Worm (Caenorhabditis elegans) whole organism, young adult: ENCODE results near the gene srg-13.

Experiments used
- lir-1 ChIP-seq: fragments of 200-800 bp; sonication (Bioruptor generic); conservative IDR thresholded peaks from 2 replicates; pipeline ENCODE4 v1.3.6; 2022; ENCODE audit warnings: missing genetic modification reagents, missing genetic modification characterization, missing compliant biosample characterization
- pha-4 ChIP-seq: fragments of 150-350 bp; sonication (generic microtip); optimal IDR thresholded peaks from 2 replicates; lab custom pipeline; 2014; ENCODE audit warnings: missing biosample characterization, missing genetic modification reagents, missing genetic modification characterization

DNA sequence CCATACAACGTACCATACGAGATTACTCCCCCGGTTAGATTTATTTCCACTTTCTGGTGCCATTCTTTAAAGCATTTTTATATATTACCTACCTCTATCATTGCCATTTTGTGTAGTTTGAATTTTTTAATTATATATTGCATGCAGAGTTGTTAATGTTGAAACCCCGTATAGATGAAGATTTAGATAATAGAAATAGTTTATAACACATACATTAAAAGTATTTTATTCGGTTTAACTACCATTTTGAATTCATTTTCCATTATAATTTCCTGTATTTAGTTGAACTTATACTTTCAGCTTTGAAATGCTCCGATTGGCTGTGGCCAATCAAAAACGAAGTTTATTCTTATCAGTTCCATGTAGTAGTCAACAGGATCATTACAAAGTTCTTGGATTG lies 25.8 kb downstream of the srg-13 start, which contains the start of gene dnj-18:
- TF ChIP-seq pha-4 = no peak
- TF ChIP-seq lir-1 (GFP tag; lab: Robert Waterston, UW) = no peak
